Worm (Caenorhabditis elegans): ENCODE measurements around the gene fbxb-29.
"Not testable (repeated sequence)": the region's sequence is repeated elsewhere in the genome, so short reads cannot be mapped to it uniquely, and the experiment has no call there.

fbxb-29 gene

DNA sequence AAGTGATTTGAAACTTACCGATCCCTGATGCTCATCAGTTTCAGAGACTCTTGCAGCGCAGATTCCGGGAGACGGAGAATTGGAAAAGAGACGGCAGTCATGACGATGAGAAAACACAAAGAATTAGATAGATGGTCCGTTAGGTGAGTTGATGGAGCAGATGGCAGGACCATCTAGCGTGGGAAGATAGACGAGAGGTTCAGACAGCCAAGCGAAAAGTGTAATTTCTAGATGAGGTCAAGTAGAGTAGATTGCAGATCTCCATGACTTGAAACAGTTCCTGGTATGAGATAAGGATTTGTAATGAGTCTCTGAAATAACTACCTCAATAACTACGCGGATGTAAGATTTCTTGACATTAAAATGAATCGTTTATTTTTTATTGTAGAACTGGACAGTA lies 3.3 kb downstream of the fbxb-29 start, which contains the start of gene F45D11.11:
Gene F45D11.11, minus strand, starts transcription at position 101 of the 400 bp plus-strand sequence.
- not testable (repeated sequence) for TF ChIP-seq pha-4, ceh-30, pqm-1 (tag; optimal IDR thresholded peaks at IDR 0.05)

DNA sequence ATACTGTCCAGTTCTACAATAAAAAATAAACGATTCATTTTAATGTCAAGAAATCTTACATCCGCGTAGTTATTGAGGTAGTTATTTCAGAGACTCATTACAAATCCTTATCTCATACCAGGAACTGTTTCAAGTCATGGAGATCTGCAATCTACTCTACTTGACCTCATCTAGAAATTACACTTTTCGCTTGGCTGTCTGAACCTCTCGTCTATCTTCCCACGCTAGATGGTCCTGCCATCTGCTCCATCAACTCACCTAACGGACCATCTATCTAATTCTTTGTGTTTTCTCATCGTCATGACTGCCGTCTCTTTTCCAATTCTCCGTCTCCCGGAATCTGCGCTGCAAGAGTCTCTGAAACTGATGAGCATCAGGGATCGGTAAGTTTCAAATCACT lies 5.2 kb downstream of the fbxb-29 start, which contains the start of gene F45D11.7:
Gene F45D11.7, plus strand, starts transcription at position 301 of the 400 bp plus-strand sequence.
- not testable (repeated sequence) for TF ChIP-seq ceh-2 (tag; optimal IDR thresholded peaks at IDR 0.05); ceh-31 (tag; optimal IDR thresholded peaks at IDR 0.05); K09A11.1 (tag; optimal IDR thresholded peaks at IDR 0.05; ENCODE audit: insufficient read depth)

DNA sequence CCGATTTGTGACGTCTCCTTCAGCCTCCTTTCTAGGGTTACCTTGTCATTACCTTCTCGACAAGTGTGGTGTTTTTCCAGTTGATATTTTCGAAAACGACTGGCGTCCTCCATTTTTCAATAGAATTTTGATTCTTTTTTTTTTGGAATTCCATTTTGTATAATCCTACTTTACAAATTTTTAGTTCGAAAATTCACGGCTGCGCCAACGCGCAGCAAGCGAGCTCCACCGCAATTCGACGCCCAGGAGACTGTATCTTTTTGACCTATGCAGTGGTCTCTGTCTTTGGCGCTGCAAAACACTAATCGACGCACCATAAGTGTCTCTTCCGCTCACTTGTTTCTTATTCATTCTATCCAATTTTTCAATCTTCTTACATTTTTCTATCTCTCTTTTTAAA lies 8.1 kb downstream of the fbxb-29 start, which contains the start of gene fbxc-42:
Gene fbxc-42, plus strand, starts transcription at position 301 of the 400 bp plus-strand sequence.
- TF ChIP-seq dve-1 (tag; optimal IDR thresholded peaks at IDR 0.05) = no peak
- no peak for TF ChIP-seq hlh-30 (tag; optimal IDR thresholded peaks at IDR 0.05; ENCODE audit: insufficient read depth)
- TF ChIP-seq ceh-24 (tag; optimal IDR thresholded peaks at IDR 0.05) = no peak
- TF ChIP-seq tbx-2 (tag; optimal IDR thresholded peaks at IDR 0.05) = no peak
- TF ChIP-seq ahr-1 (tag; optimal IDR thresholded peaks at IDR 0.05) = no peak
- no peak for TF ChIP-seq ceh-48 (tag; optimal IDR thresholded peaks at IDR 0.05)
- TF ChIP-seq tbx-7 (tag; optimal IDR thresholded peaks at IDR 0.05) = no peak
- TF ChIP-seq ceh-6 (GFP tag; optimal IDR thresholded peaks at IDR 0.05) = no peak
- no peak for TF ChIP-seq rnt-1 (tag; optimal IDR thresholded peaks at IDR 0.05)

DNA sequence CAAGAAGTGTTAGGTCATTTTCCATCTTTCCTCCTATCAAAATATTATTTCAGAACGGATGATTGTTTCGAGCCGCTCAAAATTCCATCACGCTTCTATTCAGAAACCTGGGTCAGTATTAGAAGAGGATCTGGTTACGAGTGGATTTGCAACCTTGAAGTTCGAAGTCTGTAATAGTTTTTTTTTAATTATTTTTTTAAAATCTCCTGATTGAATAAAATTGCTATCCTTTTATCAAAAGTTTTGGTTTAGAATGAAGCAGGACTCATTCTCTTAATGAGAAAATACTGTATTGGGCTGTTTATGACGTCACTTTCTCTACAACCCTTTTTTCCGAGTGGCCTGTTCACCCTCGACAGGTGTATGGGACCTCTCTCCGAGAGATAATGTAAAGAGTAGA lies 11.0 kb downstream of the fbxb-29 start, which contains the start of gene fbxc-39:
Gene fbxc-39, plus strand, starts transcription at position 301 of the 400 bp plus-strand sequence.
- no peak for TF ChIP-seq ets-4 (tag; optimal IDR thresholded peaks at IDR 0.05)
- no peak for TF ChIP-seq dve-1 (tag; optimal IDR thresholded peaks at IDR 0.05)
- TF ChIP-seq hlh-30 (tag; optimal IDR thresholded peaks at IDR 0.05; ENCODE audit: insufficient read depth) = no peak
- no peak for TF ChIP-seq ceh-30 (tag; optimal IDR thresholded peaks at IDR 0.05)

DNA sequence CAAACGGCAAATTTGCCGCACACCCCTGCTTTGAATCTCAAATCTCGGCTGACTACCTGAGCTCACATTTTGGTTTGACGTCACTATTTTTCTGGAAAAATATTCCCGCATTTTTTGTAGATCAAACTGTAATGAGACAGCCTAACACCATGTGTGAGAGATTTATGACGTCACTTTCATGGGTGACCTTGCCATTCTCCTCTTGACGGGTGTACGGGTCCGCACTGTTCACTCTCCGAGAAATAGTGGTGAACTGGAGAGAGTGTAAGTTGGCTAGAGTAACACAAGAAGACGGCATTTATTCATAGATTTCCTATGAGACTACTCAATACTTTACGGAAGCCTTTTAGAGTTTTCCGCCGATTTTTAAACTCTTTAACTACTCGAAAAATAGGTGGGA lies 13.7 kb downstream of the fbxb-29 start, which contains the start of gene fbxc-40:
Gene fbxc-40, plus strand, starts transcription at position 301 of the 400 bp plus-strand sequence.
- TF ChIP-seq ets-4, hlh-6, K02D7.2 (tag; optimal IDR thresholded peaks at IDR 0.05): not testable (repeated sequence)

DNA sequence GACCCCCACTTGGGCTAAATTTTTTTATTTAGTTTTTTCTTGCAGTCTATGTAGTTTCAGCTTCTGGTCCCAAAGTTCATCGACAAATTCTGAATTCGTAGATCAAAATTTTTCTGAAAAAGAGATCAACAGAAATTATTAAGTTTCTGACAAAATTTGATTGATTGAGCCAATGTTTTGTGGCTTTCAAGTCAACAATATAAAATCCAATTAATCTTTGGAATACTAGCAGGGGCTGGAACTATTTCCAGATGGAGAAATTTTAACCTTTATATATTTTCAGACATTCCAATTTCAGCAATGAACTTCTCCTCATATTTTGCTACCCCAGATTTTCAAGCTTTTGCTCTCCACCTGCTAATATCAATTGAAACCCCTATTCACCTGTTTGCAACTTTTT lies 16.6 kb downstream of the fbxb-29 start, which contains the start of gene srh-274:
Gene srh-274, plus strand, starts transcription at position 301 of the 400 bp plus-strand sequence.
- no peak for TF ChIP-seq pha-4 (tag; optimal IDR thresholded peaks at IDR 0.05)
- TF ChIP-seq tbx-2 (tag; optimal IDR thresholded peaks at IDR 0.05) = no peak
- TF ChIP-seq hlh-8 (tag; optimal IDR thresholded peaks at IDR 0.05) = no peak
- no peak for TF ChIP-seq ttx-3 (tag; optimal IDR thresholded peaks at IDR 0.05)
- no peak for TF ChIP-seq ceh-34 (tag; optimal IDR thresholded peaks at IDR 0.05)
- no peak for TF ChIP-seq fkh-10 (GFP tag; optimal IDR thresholded peaks at IDR 0.05)
- TF ChIP-seq madf-2 (tag; optimal IDR thresholded peaks at IDR 0.05) = no peak
- no peak for TF ChIP-seq ahr-1 (tag; optimal IDR thresholded peaks at IDR 0.05)
- TF ChIP-seq ets-4 (tag; optimal IDR thresholded peaks at IDR 0.05) = no peak
- no peak for TF ChIP-seq elt-2 (tag; optimal IDR thresholded peaks at IDR 0.05)
- no peak for TF ChIP-seq eyg-1 (tag; optimal IDR thresholded peaks at IDR 0.05)
- no peak for TF ChIP-seq nhr-11 (tag; optimal IDR thresholded peaks at IDR 0.05)
- no peak for TF ChIP-seq Y22D7AL.16 (tag; optimal IDR thresholded peaks at IDR 0.05)
- TF ChIP-seq syd-9 (tag; optimal IDR thresholded peaks at IDR 0.05) = no peak
- no peak for TF ChIP-seq pag-3 (tag; optimal IDR thresholded peaks at IDR 0.05; ENCODE audit: borderline replicate concordance)

DNA sequence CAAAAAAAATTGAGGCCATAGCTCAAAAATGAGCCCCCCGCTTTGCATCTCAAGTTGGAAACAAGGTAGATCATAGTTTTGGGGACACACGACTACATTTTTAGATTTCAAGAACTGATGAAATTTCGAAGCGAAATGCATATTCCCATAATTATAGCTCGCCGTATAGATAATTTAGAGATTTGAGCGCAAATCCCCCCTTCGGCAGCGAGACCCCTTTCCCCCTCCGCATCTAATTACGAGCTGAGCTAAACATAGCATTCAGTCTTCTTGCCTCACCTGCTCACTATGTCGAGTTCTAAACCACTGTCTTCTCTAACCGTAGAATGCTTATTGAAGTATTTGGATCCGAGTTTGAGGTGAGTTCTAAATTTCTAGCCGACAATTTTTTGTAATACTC lies 20.3 kb downstream of the fbxb-29 start, which contains the start of the genes fbxc-17 and fbxc-15:
Gene fbxc-17, minus strand, starts transcription at position 101 of the 400 bp plus-strand sequence.
Gene fbxc-15, plus strand, starts transcription at position 289 of the 400 bp plus-strand sequence.
- no peak for TF ChIP-seq dve-1 (tag; optimal IDR thresholded peaks at IDR 0.05)
- no peak for TF ChIP-seq lim-6 (tag; optimal IDR thresholded peaks at IDR 0.05)
- no peak for TF ChIP-seq hlh-15 (tag; optimal IDR thresholded peaks at IDR 0.05)
- TF ChIP-seq pha-4 (tag; optimal IDR thresholded peaks at IDR 0.05) = no peak
- TF ChIP-seq odd-2 (tag; optimal IDR thresholded peaks at IDR 0.05) = no peak
- no peak for TF ChIP-seq eyg-1 (tag; optimal IDR thresholded peaks at IDR 0.05)
- TF ChIP-seq ceh-6 (GFP tag; optimal IDR thresholded peaks at IDR 0.05) = no peak
- no peak for TF ChIP-seq nhr-11 (tag; optimal IDR thresholded peaks at IDR 0.05)
- TF ChIP-seq gmeb-2 (tag; optimal IDR thresholded peaks at IDR 0.05) = no peak
- TF ChIP-seq ceh-24 (tag; optimal IDR thresholded peaks at IDR 0.05) = no peak
- no peak for TF ChIP-seq npax-4 (tag; optimal IDR thresholded peaks at IDR 0.05)
- no peak for TF ChIP-seq mec-3 (tag; optimal IDR thresholded peaks at IDR 0.05; ENCODE audit: borderline replicate concordance)
- no peak for TF ChIP-seq C08G9.2 (tag; optimal IDR thresholded peaks at IDR 0.05)
- no peak for TF ChIP-seq unc-42 (tag; optimal IDR thresholded peaks at IDR 0.05)
- TF ChIP-seq Y22D7AL.16 (tag; optimal IDR thresholded peaks at IDR 0.05) = no peak
- TF ChIP-seq unc-55 (GFP tag; optimal IDR thresholded peaks at IDR 0.05) = no peak

Data from whole organism, late embryonic.